Worm (Caenorhabditis elegans) whole organism, late embryonic: ENCODE measurements around the gene str-9.

ENCODE experiments used
- ahr-1 ChIP-seq: sonication (generic microtip); optimal IDR thresholded peaks from 2 replicates; lab custom pipeline; 2016; ENCODE audit warnings: missing genetic modification characterization, missing compliant biosample characterization
- ama-1 ChIP-seq: fragments of 150-350 bp; optimal IDR thresholded peaks from 2 replicates; lab custom pipeline; 2014
- ceh-19 ChIP-seq: fragments of 200-800 bp; sonication (Bioruptor generic); optimal IDR thresholded peaks from 2 replicates; lab custom pipeline; 2018; ENCODE audit warnings: mild to moderate bottlenecking, missing genetic modification characterization, missing compliant biosample characterization
- ceh-2 ChIP-seq: sonication (generic microtip); optimal IDR thresholded peaks from 2 replicates; lab custom pipeline; 2016; ENCODE audit warnings: missing genotype, missing genetic modification characterization, missing compliant biosample characterization
- ceh-48 ChIP-seq: sonication (generic microtip); optimal IDR thresholded peaks from 2 replicates; lab custom pipeline; 2016; ENCODE audit warnings: missing genetic modification characterization, inconsistent platforms, missing compliant biosample characterization
- dmd-4 ChIP-seq: sonication (generic microtip); optimal IDR thresholded peaks from 2 replicates; lab custom pipeline; 2016; ENCODE audit warnings: borderline replicate concordance, missing genetic modification characterization, missing compliant biosample characterization
- ets-4 ChIP-seq: sonication (generic microtip); optimal IDR thresholded peaks from 2 replicates; lab custom pipeline; 2016; ENCODE audit warnings: missing genetic modification characterization, missing compliant biosample characterization
- gmeb-2 ChIP-seq: sonication (generic microtip); optimal IDR thresholded peaks from 2 replicates; lab custom pipeline; 2016; ENCODE audit warnings: missing genetic modification characterization, inconsistent platforms, missing compliant biosample characterization
- hlh-8 ChIP-seq: sonication (generic microtip); optimal IDR thresholded peaks from 2 replicates; lab custom pipeline; 2016; ENCODE audit warnings: missing genotype, missing genetic modification characterization, missing compliant biosample characterization
- nhr-11 ChIP-seq: fragments of 150-350 bp; optimal IDR thresholded peaks from 2 replicates; lab custom pipeline; 2014; ENCODE audit warnings: missing biosample characterization, missing genetic modification characterization
- pha-4 ChIP-seq: fragments of 150-350 bp; optimal IDR thresholded peaks from 2 replicates; lab custom pipeline; 2018; ENCODE audit warnings: missing biosample characterization, missing genetic modification reagents, missing genetic modification characterization
- tbx-2 ChIP-seq: sonication (generic microtip); optimal IDR thresholded peaks from 2 replicates; lab custom pipeline; 2016; ENCODE audit warnings: missing genetic modification characterization, missing compliant biosample characterization
- tbx-7 ChIP-seq: sonication (generic microtip); optimal IDR thresholded peaks from 2 replicates; lab custom pipeline; 2016; ENCODE audit warnings: missing genotype, missing genetic modification characterization, missing compliant biosample characterization

- no peak for TF ChIP-seq tbx-7 (tag; lab: Kevin White, UChicago)
- TF ChIP-seq pha-4 (tag; lab: Kevin White, UChicago) = no peak
- no peak for TF ChIP-seq ama-1
- TF ChIP-seq ets-4 (tag; lab: Kevin White, UChicago) = no peak
- no peak for TF ChIP-seq ceh-48 (tag; lab: Kevin White, UChicago)
- TF ChIP-seq nhr-11 (tag; lab: Kevin White, UChicago) = no peak
- TF ChIP-seq dmd-4 (tag; lab: Kevin White, UChicago) = no peak
- no peak for TF ChIP-seq hlh-8
- no peak for TF ChIP-seq gmeb-2 (tag; lab: Kevin White, UChicago)
- TF ChIP-seq ahr-1 = no peak
- TF ChIP-seq tbx-2 (tag; lab: Kevin White, UChicago) = no peak
- no peak for TF ChIP-seq ceh-2
- no peak for TF ChIP-seq ceh-19
Observed at ce11 chrV:15796087-15796486, 37.5 kb downstream of the str-9 start, which contains the start of gene nhr-223.
